Fruit fly (Drosophila melanogaster) whole organism, pupa: ENCODE data around the gene rasp.

ENCODE experiments used
- CG10348 ChIP-seq: fragments of 200-800 bp; sonication (Bioruptor generic); IDR thresholded peaks from 2 replicates; pipeline ENCODE4 v1.3.6; 2022; ENCODE audit warnings: missing biosample characterization, missing genetic modification characterization
- CG12605 ChIP-seq: fragments of 200-800 bp; sonication (Bioruptor generic); IDR thresholded peaks from 2 replicates; pipeline ENCODE4 v1.3.6; 2022; ENCODE audit warnings: missing biosample characterization, missing genetic modification characterization
- CG13204 ChIP-seq: fragments of 200-800 bp; sonication (Bioruptor generic); optimal IDR thresholded peaks from 2 replicates; lab custom pipeline; 2018; ENCODE audit warnings: missing biosample characterization, mild to moderate bottlenecking, missing genetic modification characterization, moderate library complexity
- CG14655 ChIP-seq: fragments of 200-800 bp; sonication (Bioruptor generic); optimal IDR thresholded peaks from 3 replicates; lab custom pipeline; 2017; ENCODE audit warnings: mild to moderate bottlenecking, missing biosample characterization, missing genetic modification reagents, missing genetic modification characterization
- CG15710 ChIP-seq: fragments of 200-800 bp; sonication (Bioruptor generic); optimal IDR thresholded peaks from 2 replicates; lab custom pipeline; 2018; ENCODE audit warnings: missing biosample characterization, mild to moderate bottlenecking, missing genetic modification characterization, moderate library complexity
- CG17806 ChIP-seq: fragments of 200-800 bp; sonication (Bioruptor generic); optimal IDR thresholded peaks from 2 replicates; lab custom pipeline; 2018; ENCODE audit warnings: missing biosample characterization, mild to moderate bottlenecking, missing genetic modification characterization, moderate library complexity
- CG32121 ChIP-seq: fragments of 200-800 bp; sonication (Bioruptor generic); IDR thresholded peaks from 2 replicates; pipeline ENCODE4 v1.3.6; 2022; ENCODE audit warnings: missing biosample characterization, missing genetic modification characterization
- CG34367 ChIP-seq: fragments of 200-800 bp; sonication (Bioruptor generic); optimal IDR thresholded peaks from 2 replicates; lab custom pipeline; 2018; ENCODE audit warnings: missing biosample characterization, mild to moderate bottlenecking, missing genetic modification characterization
- CG4496 ChIP-seq: fragments of 200-800 bp; sonication (Bioruptor generic); IDR thresholded peaks from 3 replicates; pipeline ENCODE4 v1.3.6; 2022; ENCODE audit warnings: missing biosample characterization, missing genetic modification characterization
- CG8159 ChIP-seq: fragments of 200-800 bp; sonication (Bioruptor generic); optimal IDR thresholded peaks from 3 replicates; lab custom pipeline; 2018; ENCODE audit warnings: missing biosample characterization, mild to moderate bottlenecking, missing genetic modification characterization, moderate library complexity
- CG8301 ChIP-seq: fragments of 200-800 bp; sonication (Bioruptor generic); optimal IDR thresholded peaks from 2 replicates; lab custom pipeline; 2018; ENCODE audit warnings: missing biosample characterization, mild to moderate bottlenecking, missing genetic modification characterization
- CG9948 ChIP-seq: fragments of 200-800 bp; sonication (Bioruptor generic); optimal IDR thresholded peaks from 2 replicates; lab custom pipeline; 2018; ENCODE audit warnings: missing biosample characterization, mild to moderate bottlenecking, missing genetic modification characterization, moderate library complexity
- D1 ChIP-seq: fragments of 200-800 bp; sonication (Bioruptor generic); optimal IDR thresholded peaks from 2 replicates; lab custom pipeline; 2018; ENCODE audit warnings: missing biosample characterization, mild to moderate bottlenecking, missing genetic modification characterization, moderate library complexity
- EcR ChIP-seq: fragments of 200-800 bp; sonication (Bioruptor generic); optimal IDR thresholded peaks from 3 replicates; lab custom pipeline; 2019; ENCODE audit warnings: missing biosample characterization, missing genetic modification characterization, mild to moderate bottlenecking, moderate library complexity, missing genetic modification reagents
- Ets98B ChIP-seq: fragments of 200-800 bp; sonication (Bioruptor generic); IDR thresholded peaks from 2 replicates; pipeline ENCODE4 v1.3.6; 2022; ENCODE audit warnings: missing biosample characterization, missing genetic modification characterization
- Pif1A ChIP-seq: fragments of 200-800 bp; sonication (Bioruptor generic); optimal IDR thresholded peaks from 3 replicates; lab custom pipeline; 2016; ENCODE audit warnings: missing biosample characterization, missing genetic modification characterization
- Pif1B ChIP-seq: fragments of 200-800 bp; sonication (Bioruptor generic); optimal IDR thresholded peaks from 3 replicates; lab custom pipeline; 2016; ENCODE audit warnings: missing biosample characterization, missing genetic modification characterization
- Snoo ChIP-seq: fragments of 200-800 bp; sonication (Bioruptor generic); optimal IDR thresholded peaks from 3 replicates; lab custom pipeline; 2017; ENCODE audit warnings: missing biosample characterization, mild to moderate bottlenecking, missing genetic modification characterization, inconsistent platforms
- fd96Ca ChIP-seq: fragments of 200-800 bp; sonication (Bioruptor generic); IDR thresholded peaks from 3 replicates; pipeline ENCODE4 v1.3.6; 2022; ENCODE audit warnings: missing biosample characterization, missing genetic modification characterization
- gl ChIP-seq: fragments of 200-800 bp; sonication (Bioruptor generic); optimal IDR thresholded peaks from 2 replicates; lab custom pipeline; 2018; ENCODE audit warnings: missing biosample characterization, mild to moderate bottlenecking, missing genetic modification characterization
- rn ChIP-seq: fragments of 200-800 bp; sonication (Bioruptor generic); IDR thresholded peaks from 2 replicates; pipeline ENCODE4 v1.3.6; 2022; ENCODE audit warnings: missing biosample characterization, missing genetic modification characterization

rasp gene

DNA sequence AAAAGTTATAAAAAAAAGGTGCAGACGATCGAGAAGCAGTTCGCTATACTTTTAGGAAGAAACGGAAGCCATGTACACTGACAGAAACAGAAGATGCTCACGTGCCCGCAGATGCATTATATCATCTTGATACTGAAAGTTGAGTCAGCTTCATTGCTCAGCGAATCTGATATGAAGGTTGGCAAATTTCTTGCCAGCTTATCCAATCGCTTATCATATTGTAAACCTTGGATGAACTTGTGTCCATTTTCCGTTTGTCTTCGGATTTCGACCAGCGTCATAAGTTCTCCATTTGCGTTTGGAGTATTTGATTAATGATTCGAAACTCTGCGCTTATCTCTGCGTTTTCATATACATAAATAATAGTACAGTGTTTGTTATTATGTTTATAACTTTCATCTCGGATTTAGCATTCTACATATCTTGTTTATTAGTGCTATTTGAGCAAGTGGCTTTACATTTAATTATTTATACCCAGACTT, 36.3 kb upstream of the rasp start:
- TF ChIP-seq CG12605 (no peak), EcR (GFP tag; lab: Kevin White, UChicago) (no peak), CG8301 (tag; lab: Kevin White, UChicago) (peak; percentile 2), CG14655 (GFP tag; lab: Kevin White, UChicago) (no peak), rn (GFP tag; lab: Robert Waterston, UW) (no peak), Ets98B (GFP tag; lab: Robert Waterston, UW) (no peak), CG34367 (tag; lab: Kevin White, UChicago) (peak; percentile 19)
- TF ChIP-seq, all 21 proteins: peak for 2

- TF ChIP-seq Pif1A (GFP tag; lab: Kevin White, UChicago) (no peak), CG13204 (GFP tag; lab: Kevin White, UChicago) (no peak), gl (tag; lab: Kevin White, UChicago) (no peak), Ets98B (GFP tag; lab: Robert Waterston, UW) (no peak), fd96Ca (GFP tag; lab: Robert Waterston, UW) (0 out of 3 replicates have a peak, but pooled peaks have one; percentile 22)
Measured at dm6 chr3L:3126478-3126877, 35.5 kb upstream of the rasp start.

dm6 chr3L:3127544-3127943, 34.4 kb upstream of the rasp start, which contains the start of gene promL:
Gene promL, minus strand, starts transcription at chr3L:3127724.
- TF ChIP-seq CG8159 (peak; percentile 19), EcR (GFP tag; lab: Kevin White, UChicago) (peak; percentile 68), D1 (tag; lab: Kevin White, UChicago) (no peak), gl (tag; lab: Kevin White, UChicago) (no peak), CG12605 (no peak), CG17806 (no peak), CG13204 (GFP tag; lab: Kevin White, UChicago) (peak; percentile 10), CG15710 (tag; lab: Kevin White, UChicago) (peak; percentile 51), CG4496 (GFP tag; lab: Robert Waterston, UW) (peak; percentile 47; the same call in 1 of the 3 replicates), Snoo (tag; lab: Kevin White, UChicago) (peak; percentile 56), Ets98B (GFP tag; lab: Robert Waterston, UW) (peak; percentile 37), rn (GFP tag; lab: Robert Waterston, UW) (no peak), CG8301 (tag; lab: Kevin White, UChicago) (no peak), Pif1B (GFP tag; lab: Kevin White, UChicago) (peak; percentile 12), CG10348 (GFP tag; lab: Robert Waterston, UW) (no peak), CG14655 (GFP tag; lab: Kevin White, UChicago) (no peak), Pif1A (GFP tag; lab: Kevin White, UChicago) (peak; percentile 29), CG32121 (GFP tag; lab: Robert Waterston, UW) (no peak), CG34367 (tag; lab: Kevin White, UChicago) (no peak), CG9948 (no peak), fd96Ca (GFP tag; lab: Robert Waterston, UW) (peak; percentile 34; the same call in 1 of the 3 replicates)

dm6 chr3L:3134064-3134545, 27.9 kb upstream of the rasp start:
- TF ChIP-seq CG8159 (no peak), CG32121 (GFP tag; lab: Robert Waterston, UW) (no peak), CG12605 (peak; percentile 33; the same call in 1 of the 2 replicates), CG17806 (no peak), rn (GFP tag; lab: Robert Waterston, UW) (no peak), Ets98B (GFP tag; lab: Robert Waterston, UW) (peak; percentile 41; the same call in 1 of the 2 replicates), CG10348 (GFP tag; lab: Robert Waterston, UW) (no peak), CG15710 (tag; lab: Kevin White, UChicago) (no peak), Pif1B (GFP tag; lab: Kevin White, UChicago) (peak; percentile 43), CG9948 (no peak), CG14655 (GFP tag; lab: Kevin White, UChicago) (no peak), Pif1A (GFP tag; lab: Kevin White, UChicago) (peak; percentile 44), gl (tag; lab: Kevin White, UChicago) (no peak), D1 (tag; lab: Kevin White, UChicago) (no peak), CG8301 (tag; lab: Kevin White, UChicago) (no peak), EcR (GFP tag; lab: Kevin White, UChicago) (no peak), Snoo (tag; lab: Kevin White, UChicago) (no peak), CG13204 (GFP tag; lab: Kevin White, UChicago) (no peak), CG34367 (tag; lab: Kevin White, UChicago) (no peak), CG4496 (GFP tag; lab: Robert Waterston, UW) (0 out of 3 replicates have a peak, but pooled peaks have one; percentile 33), fd96Ca (GFP tag; lab: Robert Waterston, UW) (no peak)

dm6 chr3L:3141411-3141810, 20.6 kb upstream of the rasp start:
- TF ChIP-seq rn (GFP tag; lab: Robert Waterston, UW), result no peak
- TF ChIP-seq Ets98B (GFP tag; lab: Robert Waterston, UW), result no peak
- TF ChIP-seq CG9948, result no peak
- no peak for TF ChIP-seq D1 (tag; lab: Kevin White, UChicago)
- TF ChIP-seq CG34367 (tag; lab: Kevin White, UChicago), result no peak
- no peak for TF ChIP-seq CG12605
- no peak for TF ChIP-seq CG10348 (GFP tag; lab: Robert Waterston, UW)
- TF ChIP-seq CG17806, result no peak
- TF ChIP-seq CG15710 (tag; lab: Kevin White, UChicago), result no peak
- TF ChIP-seq CG32121 (GFP tag; lab: Robert Waterston, UW), result no peak
- no peak for TF ChIP-seq CG8301 (tag; lab: Kevin White, UChicago)
- no peak for TF ChIP-seq Pif1A (GFP tag; lab: Kevin White, UChicago)
- no peak for TF ChIP-seq CG8159
- TF ChIP-seq Pif1B (GFP tag; lab: Kevin White, UChicago), result no peak
- no peak for TF ChIP-seq CG14655 (GFP tag; lab: Kevin White, UChicago)
- TF ChIP-seq gl (tag; lab: Kevin White, UChicago), result no peak
- TF ChIP-seq fd96Ca (GFP tag; lab: Robert Waterston, UW), result no peak
